Fruit fly (Drosophila melanogaster) whole organism, embryonic: ENCODE measurements around the gene Or94a.

Source experiments
- Adf1 ChIP-seq: fragments of 200-800 bp; sonication (Bioruptor generic); IDR thresholded peaks from 2 replicates; pipeline ENCODE4 v1.3.6; 2022; ENCODE audit warnings: missing biosample characterization, missing genetic modification characterization
- Awh ChIP-seq: fragments of 200-800 bp; sonication (Bioruptor generic); IDR thresholded peaks from 2 replicates; pipeline ENCODE4, ENCODE4 v1.3.6; 2022; ENCODE audit warnings: missing biosample characterization, missing genetic modification characterization
- B-H1 ChIP-seq: fragments of 200-800 bp; sonication (Bioruptor generic); IDR thresholded peaks from 3 replicates; pipeline ENCODE4 v1.3.6; 2022; ENCODE audit warnings: missing biosample characterization, missing genetic modification characterization
- Bgb ChIP-seq: fragments of 200-800 bp; sonication (Bioruptor generic); IDR thresholded peaks from 2 replicates; pipeline ENCODE4 v1.3.6; 2022; ENCODE audit warnings: missing biosample characterization, missing genetic modification characterization; ENCODE audit not compliant: partially characterized antibody
- CG10543 ChIP-seq: fragments of 200-800 bp; sonication (Bioruptor generic); optimal IDR thresholded peaks from 3 replicates; lab custom pipeline; 2017; ENCODE audit warnings: missing biosample characterization, mild to moderate bottlenecking, missing genetic modification characterization, moderate library complexity
- CG11456 ChIP-seq: fragments of 200-800 bp; sonication (Bioruptor generic); IDR thresholded peaks from 3 replicates; pipeline ENCODE4 v1.3.6; 2022; ENCODE audit warnings: missing biosample characterization, missing genetic modification characterization
- CG12769 ChIP-seq: fragments of 200-800 bp; sonication (Bioruptor generic); optimal IDR thresholded peaks from 2 replicates; lab custom pipeline; 2019; ENCODE audit warnings: missing biosample characterization, mild to moderate bottlenecking, missing genetic modification characterization, moderate library complexity
- CG15479 ChIP-seq: fragments of 200-800 bp; sonication (Bioruptor generic); optimal IDR thresholded peaks from 3 replicates; lab custom pipeline; 2019; ENCODE audit warnings: missing biosample characterization, mild to moderate bottlenecking, missing genetic modification characterization, moderate library complexity
- CG16779 ChIP-seq: fragments of 200-800 bp; sonication (Bioruptor generic); IDR thresholded peaks from 2 replicates; pipeline ENCODE4 v1.3.6; 2022; ENCODE audit warnings: missing biosample characterization, missing genetic modification characterization
- CG17359 ChIP-seq: fragments of 200-800 bp; sonication (Bioruptor generic); optimal IDR thresholded peaks from 3 replicates; lab custom pipeline; 2018; ENCODE audit warnings: missing biosample characterization, mild to moderate bottlenecking, missing genetic modification characterization, moderate library complexity
- CG2712 ChIP-seq: fragments of 200-800 bp; optimal IDR thresholded peaks from 3 replicates; lab custom pipeline; 2019; ENCODE audit warnings: missing biosample characterization, mild to moderate bottlenecking, missing genetic modification characterization, moderate library complexity
- CG32767 ChIP-seq: fragments of 200-800 bp; sonication (Bioruptor generic); IDR thresholded peaks from 2 replicates; pipeline ENCODE4 v1.3.6; 2022; ENCODE audit warnings: missing biosample characterization, missing genetic modification characterization
- CG34422 ChIP-seq: fragments of 200-800 bp; sonication (Bioruptor generic); IDR thresholded peaks from 3 replicates; pipeline ENCODE4 v1.3.6; 2022; ENCODE audit warnings: missing biosample characterization, missing genetic modification characterization
- CG8290 ChIP-seq, 3 experiments: fragments of 200-800 bp; sonication (Bioruptor generic); optimal IDR thresholded peaks; 2 replicates each; lab custom pipeline; 2016 to 2019; ENCODE audit warnings: missing biosample characterization in 3 of 3, missing genetic modification characterization in 3 of 3, mild to moderate bottlenecking in 2 of 3, moderate library complexity in 1 of 3
- CG9797 ChIP-seq: fragments of 200-800 bp; sonication (Bioruptor generic); optimal IDR thresholded peaks from 3 replicates; lab custom pipeline; 2018; ENCODE audit warnings: missing biosample characterization, mild to moderate bottlenecking, missing genetic modification characterization
- CTCF ChIP-seq: fragments of 200-800 bp; sonication (Bioruptor generic); optimal IDR thresholded peaks from 2 replicates; lab custom pipeline; 2017; ENCODE audit warnings: missing biosample characterization, mild to moderate bottlenecking, missing genetic modification characterization, moderate library complexity
- CkIIα-i1 ChIP-seq: fragments of 200-800 bp; sonication (Bioruptor generic); IDR thresholded peaks from 2 replicates; pipeline ENCODE4 v1.3.6; 2022; ENCODE audit warnings: missing biosample characterization, missing genetic modification characterization
- Drgx ChIP-seq: fragments of 200-800 bp; sonication (Bioruptor generic); IDR thresholded peaks from 2 replicates; pipeline ENCODE4 v1.3.6; 2022; ENCODE audit warnings: missing biosample characterization, missing genetic modification characterization
- E2f1 ChIP-seq: fragments of 200-800 bp; sonication (Bioruptor generic); IDR thresholded peaks from 2 replicates; pipeline ENCODE4 v1.3.6; 2022; ENCODE audit warnings: missing biosample characterization, missing genetic modification characterization
- Eip74EF ChIP-seq, 2 experiments: fragments of 200-800 bp in 1 of 2; fragments of >200 bp in 1 of 2; sonication (Bioruptor generic) in 1 of 2; optimal IDR thresholded peaks; 2 replicates each; lab custom pipeline; 2017 to 2019; ENCODE audit warnings: missing biosample characterization in 2 of 2, missing genetic modification characterization in 2 of 2, mild to moderate bottlenecking in 1 of 2, moderate library complexity in 1 of 2
- Elba2 ChIP-seq: fragments of 200-800 bp; sonication (Bioruptor generic); optimal IDR thresholded peaks from 3 replicates; lab custom pipeline; 2016; ENCODE audit warnings: missing biosample characterization, missing genetic modification characterization
- Hr51 ChIP-seq, 2 experiments: fragments of 200-800 bp; sonication (Bioruptor generic); optimal IDR thresholded peaks; 2 replicates in 1 of 2; 3 replicates in 1 of 2; lab custom pipeline; 2016 to 2018; ENCODE audit warnings: missing biosample characterization in 2 of 2, missing genetic modification characterization in 2 of 2, mild to moderate bottlenecking in 1 of 2, moderate library complexity in 1 of 2
- Jarid2 ChIP-seq: fragments of 200-800 bp; sonication (Bioruptor generic); optimal IDR thresholded peaks from 3 replicates; lab custom pipeline; 2017; ENCODE audit warnings: mild to moderate bottlenecking, missing biosample characterization, missing genetic modification reagents, missing genetic modification characterization
- Med ChIP-seq: fragments of 200-800 bp; sonication (Bioruptor generic); peaks from one replicate; lab custom pipeline; 2016; ENCODE audit warnings: missing biosample characterization, missing genetic modification characterization, mild to moderate bottlenecking, inconsistent platforms, moderate library complexity
- Mes4 ChIP-seq: fragments of 200-800 bp; sonication (Bioruptor generic); optimal IDR thresholded peaks from 2 replicates; lab custom pipeline; 2016; ENCODE audit warnings: missing biosample characterization, missing genetic modification characterization
- Myb ChIP-seq: fragments of 200-800 bp; sonication (Bioruptor generic); optimal IDR thresholded peaks from 2 replicates; lab custom pipeline; 2016; ENCODE audit warnings: missing biosample characterization, missing genetic modification characterization
- Neu2 ChIP-seq: fragments of 200-800 bp; sonication (Bioruptor generic); optimal IDR thresholded peaks from 3 replicates; lab custom pipeline; 2016; ENCODE audit warnings: missing biosample characterization, missing genetic modification characterization, borderline replicate concordance
- Opbp ChIP-seq: fragments of 200-800 bp; sonication (Bioruptor generic); IDR thresholded peaks from 3 replicates; pipeline ENCODE4 v1.3.6; 2022; ENCODE audit warnings: missing biosample characterization, missing genetic modification characterization; ENCODE audit not compliant: partially characterized antibody
- Sry-β ChIP-seq: fragments of 200-800 bp; sonication (Bioruptor generic); optimal IDR thresholded peaks from 2 replicates; lab custom pipeline; 2018; ENCODE audit warnings: missing biosample characterization, mild to moderate bottlenecking, missing genetic modification characterization, moderate library complexity
- Tbp ChIP-seq: fragments of >200 bp; optimal IDR thresholded peaks from 2 replicates; lab custom pipeline; 2018; ENCODE audit warnings: missing biosample characterization, missing genetic modification characterization
- chinmo ChIP-seq: fragments of 200-800 bp; sonication (Bioruptor generic); IDR thresholded peaks from 4 replicates; pipeline ENCODE4 v1.3.6; 2022; ENCODE audit warnings: missing biosample characterization, missing genetic modification characterization; ENCODE audit not compliant: partially characterized antibody
- ci ChIP-seq: fragments of 200-800 bp; sonication (Bioruptor generic); IDR thresholded peaks from 3 replicates; pipeline ENCODE4 v1.3.6; 2022; ENCODE audit warnings: missing biosample characterization, missing genetic modification characterization
- crp ChIP-seq, 2 experiments: fragments of 200-800 bp; sonication (Bioruptor generic); optimal IDR thresholded peaks; 2 replicates in 1 of 2; 3 replicates in 1 of 2; lab custom pipeline; 2017; ENCODE audit warnings: missing biosample characterization in 2 of 2, missing genetic modification characterization in 2 of 2, mild to moderate bottlenecking in 1 of 2, moderate library complexity in 1 of 2
- dysf ChIP-seq: fragments of 200-800 bp; sonication (Bioruptor generic); IDR thresholded peaks from 3 replicates; pipeline ENCODE4 v1.3.6; 2022; ENCODE audit warnings: missing biosample characterization, missing genetic modification characterization
- fd3F ChIP-seq: fragments of 200-800 bp; sonication (Bioruptor generic); optimal IDR thresholded peaks from 2 replicates; lab custom pipeline; 2018; ENCODE audit warnings: missing biosample characterization, mild to moderate bottlenecking, missing genetic modification characterization, moderate library complexity
- ftz-f1 ChIP-seq: fragments of 200-800 bp; sonication (Bioruptor generic); optimal IDR thresholded peaks from 2 replicates; lab custom pipeline; 2016; ENCODE audit warnings: missing biosample characterization, missing genetic modification characterization
- grn ChIP-seq: fragments of 200-800 bp; sonication (Bioruptor generic); optimal IDR thresholded peaks from 3 replicates; lab custom pipeline; 2017; ENCODE audit warnings: missing biosample characterization, missing genetic modification characterization
- kay ChIP-seq: fragments of 200-800 bp; sonication (Bioruptor generic); optimal IDR thresholded peaks from 2 replicates; lab custom pipeline; 2016; ENCODE audit warnings: missing biosample characterization, missing genetic modification characterization
- ken ChIP-seq: fragments of 200-800 bp; sonication (Bioruptor generic); IDR thresholded peaks from 3 replicates; pipeline ENCODE4 v1.3.6; 2022; ENCODE audit warnings: missing biosample characterization, missing genetic modification characterization
- lov ChIP-seq, 2 experiments: fragments of 200-800 bp in 1 of 2; fragments of >200 bp in 1 of 2; sonication (Bioruptor generic) in 1 of 2; IDR thresholded peaks in 1 of 2; optimal IDR thresholded peaks in 1 of 2; 2 replicates in 1 of 2; 3 replicates in 1 of 2; pipeline versions ENCODE4 v1.3.6 to Lab custom; 2017 to 2022; ENCODE audit warnings: missing biosample characterization in 1 of 2, missing genetic modification characterization in 1 of 2
- mirr ChIP-seq: fragments of 200-800 bp; sonication (Bioruptor generic); optimal IDR thresholded peaks from 3 replicates; lab custom pipeline; 2018; ENCODE audit warnings: missing biosample characterization, mild to moderate bottlenecking, missing genetic modification characterization
- oc ChIP-seq: fragments of 200-800 bp; sonication (Bioruptor generic); optimal IDR thresholded peaks from 2 replicates; lab custom pipeline; 2018; ENCODE audit warnings: missing biosample characterization, mild to moderate bottlenecking, missing genetic modification characterization, moderate library complexity
- pros ChIP-seq: fragments of 200-800 bp; sonication (Bioruptor generic); optimal IDR thresholded peaks from 3 replicates; lab custom pipeline; 2019; ENCODE audit warnings: missing biosample characterization, mild to moderate bottlenecking, missing genetic modification characterization, moderate library complexity
- sens ChIP-seq: fragments of 200-800 bp; sonication (Bioruptor generic); peaks from one replicate; lab custom pipeline; 2016; ENCODE audit warnings: missing biosample characterization, missing genetic modification characterization
- sob ChIP-seq: fragments of 200-800 bp; sonication (Bioruptor generic); IDR thresholded peaks from 2 replicates; pipeline ENCODE4 v1.3.6; 2022; ENCODE audit warnings: missing biosample characterization, missing genetic modification characterization
- ssp ChIP-seq: fragments of 200-800 bp; sonication (Bioruptor generic); IDR thresholded peaks from 2 replicates; pipeline ENCODE4 v1.3.6; 2022; ENCODE audit warnings: missing biosample characterization, missing genetic modification characterization
- unc-4 ChIP-seq: fragments of 200-800 bp; sonication (Bioruptor generic); IDR thresholded peaks from 2 replicates; pipeline ENCODE4 v1.3.6; 2022; ENCODE audit warnings: missing biosample characterization, missing genetic modification characterization; ENCODE audit not compliant: partially characterized antibody
- vfl ChIP-seq: fragments of 200-800 bp; sonication (Bioruptor generic); optimal IDR thresholded peaks from 2 replicates; lab custom pipeline; 2016; ENCODE audit warnings: missing biosample characterization, missing genetic modification characterization
- vvl ChIP-seq: fragments of 200-800 bp; sonication (Bioruptor generic); IDR thresholded peaks from 2 replicates; pipeline ENCODE4 v1.3.6; 2022; ENCODE audit warnings: missing biosample characterization, missing genetic modification characterization

The Or94a gene

dm6 chr3R:23010406-23010805, 23.3 kb downstream of the Or94a start, which contains the start of gene CG34375:
TSS of gene CG34375 (minus strand) at chr3R:23010562.
- no peak for TF ChIP-seq B-H1 (GFP tag; lab: Robert Waterston, UW)
- peak; percentile 19 for TF ChIP-seq oc (tag; lab: Kevin White, UChicago)
- TF ChIP-seq CG17359 (tag; lab: Kevin White, UChicago), result peak; percentile 4
- peak; percentile 61; the same call in 1 of the 4 replicates for TF ChIP-seq chinmo (GFP tag; lab: Robert Waterston, UW)
- TF ChIP-seq Bgb (GFP tag; lab: Robert Waterston, UW), result 0 out of 2 replicates have a peak, but pooled peaks have one; percentile 10
- 0 out of 3 replicates have a peak, but pooled peaks have one; percentile 35 for TF ChIP-seq ci (GFP tag; lab: Robert Waterston, UW)
- no peak for TF ChIP-seq ken (GFP tag; lab: Robert Waterston, UW)
- 0 out of 2 replicates have a peak, but pooled peaks have one; percentile 14 for TF ChIP-seq Awh (GFP tag; lab: Robert Waterston, UW)
- no peak for TF ChIP-seq Mes4 (GFP tag; lab: Kevin White, UChicago)
- no peak for TF ChIP-seq mirr (GFP tag; lab: Kevin White, UChicago)
- TF ChIP-seq crp (GFP tag; optimal IDR thresholded peaks at IDR 0.05; lab: Kevin White, UChicago), result peak in 1 of 2 experiments; percentile 57
- TF ChIP-seq kay (GFP tag; lab: Kevin White, UChicago), result no peak
- peak; percentile 17 for TF ChIP-seq ftz-f1 (GFP tag; lab: Kevin White, UChicago)
- TF ChIP-seq grn (GFP tag; lab: Kevin White, UChicago), result peak; percentile 21
- peak; percentile 19; the same call in 1 of the 3 replicates for TF ChIP-seq CG11456
- 0 out of 3 replicates have a peak, but pooled peaks have one; percentile 46 for TF ChIP-seq CG34422 (GFP tag; lab: Robert Waterston, UW)
- TF ChIP-seq CG9797 (GFP tag; lab: Kevin White, UChicago), result no peak
- peak; percentile 79 for TF ChIP-seq Med (GFP tag; lab: Kevin White, UChicago)
- TF ChIP-seq sens (GFP tag; lab: Kevin White, UChicago), result peak; percentile 12
- peak; percentile 89 for TF ChIP-seq CTCF (GFP tag; lab: Kevin White, UChicago)
- no peak for TF ChIP-seq CG15479 (GFP tag; lab: Kevin White, UChicago)
- peak; percentile 25; the same call in 1 of the 2 replicates for TF ChIP-seq vvl (GFP tag; lab: Robert Waterston, UW)
- no peak for TF ChIP-seq vfl (GFP tag; lab: Kevin White, UChicago)
- TF ChIP-seq ssp, result no peak
- TF ChIP-seq CG8290 (GFP tag; optimal IDR thresholded peaks at IDR 0.05; lab: Kevin White, UChicago), result no peak
- no peak for TF ChIP-seq CG8290 (tag; optimal IDR thresholded peaks at IDR 0.05; lab: Kevin White, UChicago)
- 0 out of 2 replicates have a peak, but pooled peaks have one; percentile 12 for TF ChIP-seq Drgx (GFP tag; lab: Robert Waterston, UW)
- no peak for TF ChIP-seq CG16779 (GFP tag; lab: Robert Waterston, UW)
- peak; percentile 28 for TF ChIP-seq Jarid2 (GFP tag; lab: Kevin White, UChicago)
- TF ChIP-seq lov (optimal IDR thresholded peaks at IDR 0.05; lab: Kevin White, UChicago), result no peak
- TF ChIP-seq lov (GFP tag; IDR thresholded peaks at IDR 0.05; lab: Robert Waterston, UW), result no peak
- TF ChIP-seq CG32767 (GFP tag; lab: Robert Waterston, UW), result no peak
- peak in 1 of 2 experiments; percentile 17 for TF ChIP-seq Eip74EF (GFP tag; optimal IDR thresholded peaks at IDR 0.05; lab: Kevin White, UChicago)
- TF ChIP-seq E2f1 (GFP tag; lab: Robert Waterston, UW), result no peak
- no peak for TF ChIP-seq Sry-β (GFP tag; lab: Kevin White, UChicago)
- TF ChIP-seq Myb, result peak; percentile 48
- 0 out of 2 replicates have a peak, but pooled peaks have one; percentile 5 for TF ChIP-seq sob (GFP tag; lab: Robert Waterston, UW)

dm6 chr3R:23012017-23012416, 24.9 kb downstream of the Or94a start, which contains the start of gene CG6688:
TSS of gene CG6688 (plus strand) at chr3R:23012412.
- TF ChIP-seq CG2712 (no peak), Neu2 (GFP tag; lab: Kevin White, UChicago) (no peak), fd3F (GFP tag; lab: Kevin White, UChicago) (no peak), CkIIα-i1 (GFP tag; lab: Robert Waterston, UW) (no peak), CG10543 (GFP tag; lab: Kevin White, UChicago) (peak; percentile 27), Elba2 (no peak), Adf1 (GFP tag; lab: Robert Waterston, UW) (no peak), Tbp (GFP tag; lab: Kevin White, UChicago) (no peak), Hr51 (GFP tag; optimal IDR thresholded peaks at IDR 0.05; lab: Kevin White, UChicago) (no peak), CG12769 (tag; lab: Kevin White, UChicago) (peak; percentile 48), unc-4 (GFP tag; lab: Robert Waterston, UW) (no peak), Opbp (GFP tag; lab: Robert Waterston, UW) (no peak), pros (GFP tag; lab: Kevin White, UChicago) (peak; percentile 6), grn (GFP tag; lab: Kevin White, UChicago) (peak; percentile 92), dysf (GFP tag; lab: Robert Waterston, UW) (no peak)
